Worm (Caenorhabditis elegans) whole organism, young adult: ENCODE measurements around the gene mtch-1.

Source experiments
- F23B12.7 ChIP-seq: sonication (generic microtip); optimal IDR thresholded peaks from 2 replicates; lab custom pipeline; 2017; ENCODE audit warnings: missing genetic modification characterization, mild to moderate bottlenecking, missing compliant biosample characterization, antibody characterized with exemption, moderate library complexity; ENCODE audit not compliant: insufficient read depth
- F39B2.1 ChIP-seq: fragments of 200-800 bp; sonication (Bioruptor generic); IDR thresholded peaks from 2 replicates; pipeline ENCODE4 v1.3.6; 2022; ENCODE audit warnings: missing genetic modification reagents, missing genetic modification characterization, missing compliant biosample characterization
- ZK185.1 ChIP-seq: sonication (generic microtip); optimal IDR thresholded peaks from 2 replicates; lab custom pipeline; 2016; ENCODE audit warnings: mild to moderate bottlenecking, missing genetic modification characterization, missing compliant biosample characterization; ENCODE audit not compliant: poor library complexity, severe bottlenecking
- ama-1 ChIP-seq, 3 experiments: fragments of 150-350 bp in 1 of 3; sonication (generic microtip) in 2 of 3; optimal IDR thresholded peaks; 2 replicates each; lab custom pipeline; 2014 to 2018; ENCODE audit warnings: missing biosample characterization in 2 of 3, missing genetic modification characterization in 2 of 3, missing genetic modification reagents in 2 of 3
- ceh-27 ChIP-seq: fragments of 200-800 bp; sonication (Bioruptor generic); optimal IDR thresholded peaks from 2 replicates; lab custom pipeline; 2018; ENCODE audit warnings: mild to moderate bottlenecking, missing genetic modification characterization, moderate library complexity, missing compliant biosample characterization
- die-1 ChIP-seq: sonication (generic microtip); optimal IDR thresholded peaks from 2 replicates; lab custom pipeline; 2016; ENCODE audit warnings: missing genotype, mild to moderate bottlenecking, missing genetic modification characterization, missing compliant biosample characterization
- dpff-1 ChIP-seq: sonication (generic microtip); optimal IDR thresholded peaks from 2 replicates; lab custom pipeline; 2017; ENCODE audit warnings: mild to moderate bottlenecking, missing genetic modification characterization, missing compliant biosample characterization
- dpl-1 ChIP-seq: fragments of 150-350 bp; optimal IDR thresholded peaks from 2 replicates; lab custom pipeline; 2014; ENCODE audit warnings: missing biosample characterization, missing genetic modification reagents, missing genetic modification characterization
- let-526 ChIP-seq: fragments of 200-800 bp; sonication (Bioruptor generic); IDR thresholded peaks from 2 replicates; pipeline ENCODE4 v1.3.6; 2022; ENCODE audit warnings: missing genetic modification reagents, missing genetic modification characterization, missing compliant biosample characterization
- nfya-2 ChIP-seq: fragments of 200-800 bp; sonication (Bioruptor generic); IDR thresholded peaks from 2 replicates; pipeline ENCODE4 v1.3.6; 2022; ENCODE audit warnings: missing genetic modification reagents, missing genetic modification characterization, missing compliant biosample characterization
- nhr-120 ChIP-seq: fragments of 200-800 bp; sonication (Bioruptor generic); IDR thresholded peaks from 2 replicates; pipeline ENCODE4 v1.3.6; 2022; ENCODE audit warnings: missing genetic modification characterization, missing compliant biosample characterization
- pha-4 ChIP-seq: fragments of 150-350 bp; sonication (generic microtip); optimal IDR thresholded peaks from 2 replicates; lab custom pipeline; 2014; ENCODE audit warnings: missing biosample characterization, missing genetic modification reagents, missing genetic modification characterization
- unc-130 ChIP-seq: sonication (generic microtip); optimal IDR thresholded peaks from 2 replicates; lab custom pipeline; 2016; ENCODE audit warnings: missing genetic modification reagents, missing genetic modification characterization, missing compliant biosample characterization
- ztf-6 ChIP-seq: fragments of 200-800 bp; sonication (Bioruptor generic); IDR thresholded peaks from 2 replicates; pipeline ENCODE4 v1.3.6; 2022; ENCODE audit warnings: missing genetic modification reagents, missing genetic modification characterization, missing compliant biosample characterization

- TF ChIP-seq F23B12.7 (no peak), dpff-1 (tag; lab: Kevin White, UChicago) (no peak), F39B2.1 (GFP tag; lab: Robert Waterston, UW) (no peak), ceh-27 (GFP tag; lab: Kevin White, UChicago) (no peak), ama-1 (optimal IDR thresholded peaks at IDR 0.05; lab: Kevin White, UChicago) (no peak), ama-1 (GFP tag; optimal IDR thresholded peaks at IDR 0.05; lab: Kevin White, UChicago) (no peak), ztf-6 (no peak), die-1 (tag; lab: Kevin White, UChicago) (no peak), pha-4 (no peak), let-526 (GFP tag; lab: Robert Waterston, UW) (no peak), nhr-120 (no peak), nfya-2 (GFP tag; lab: Robert Waterston, UW) (no peak), dpl-1 (GFP tag; lab: Kevin White, UChicago) (no peak), unc-130 (GFP tag; lab: Kevin White, UChicago) (no peak), ZK185.1 (tag; lab: Kevin White, UChicago) (no peak)
These were observed 31.1 kb downstream of the mtch-1 start for ce11 chrII:7342884-7343283.
